Worm (Caenorhabditis elegans) whole organism, early embryonic: ENCODE results near the gene T09A12.8.

Source experiments
- B0310.2 ChIP-seq: sonication (generic microtip); optimal IDR thresholded peaks from 2 replicates; lab custom pipeline; 2016; ENCODE audit warnings: mild to moderate bottlenecking, missing genetic modification characterization, missing compliant biosample characterization
- F13C5.2 ChIP-seq: sonication (generic microtip); optimal IDR thresholded peaks from 2 replicates; lab custom pipeline; 2017; ENCODE audit warnings: mild to moderate bottlenecking, missing genetic modification characterization, inconsistent platforms, missing compliant biosample characterization
- ama-1 ChIP-seq: fragments of 150-350 bp; optimal IDR thresholded peaks from 2 replicates; lab custom pipeline; 2014
- flt-1 ChIP-seq: fragments of 200-800 bp; sonication (Bioruptor generic); IDR thresholded peaks from 2 replicates; pipeline ENCODE4 v1.3.6; 2022; ENCODE audit warnings: missing genetic modification characterization, missing compliant biosample characterization
- scrt-1 ChIP-seq: fragments of 200-800 bp; sonication (Bioruptor generic); IDR thresholded peaks from 2 replicates; pipeline ENCODE4 v1.3.6; 2022; ENCODE audit warnings: missing genetic modification characterization, missing compliant biosample characterization
- sea-1 ChIP-seq: fragments of 200-800 bp; sonication (Bioruptor generic); conservative IDR thresholded peaks from 2 replicates; pipeline ENCODE4 v1.3.6; 2022; ENCODE audit warnings: missing genetic modification characterization, missing compliant biosample characterization
- tbx-37 ChIP-seq: fragments of 200-800 bp; sonication (Bioruptor generic); conservative IDR thresholded peaks from 2 replicates; pipeline ENCODE4 v1.3.6; 2022; ENCODE audit warnings: missing genetic modification reagents, missing genetic modification characterization, missing compliant biosample characterization
- tra-4 ChIP-seq: sonication (generic microtip); optimal IDR thresholded peaks from 2 replicates; lab custom pipeline; 2017; ENCODE audit warnings: missing genetic modification characterization, missing compliant biosample characterization

ce11 chrIV:8211747-8212146, 31.8 kb downstream of the T09A12.8 start, which contains the start of gene C07G1.7:
- TF ChIP-seq flt-1 (no peak), scrt-1 (GFP tag; lab: Robert Waterston, UW) (no peak), tbx-37 (GFP tag; lab: Robert Waterston, UW) (no peak), F13C5.2 (tag; lab: Kevin White, UChicago) (no peak), ama-1 (no peak), tra-4 (tag; lab: Kevin White, UChicago) (no peak), sea-1 (no peak), B0310.2 (tag; lab: Kevin White, UChicago) (no peak)
